Worm (Caenorhabditis elegans) whole organism, midembryonic: ENCODE data around the gene R07B7.10.

Experiments
- cog-1 ChIP-seq: sonication (generic microtip); optimal IDR thresholded peaks from 2 replicates; lab custom pipeline; 2016; ENCODE audit warnings: missing genetic modification characterization, missing compliant biosample characterization
- flt-1 ChIP-seq: fragments of 200-800 bp; sonication (Bioruptor generic); IDR thresholded peaks from 2 replicates; pipeline ENCODE4 v1.3.6; 2022; ENCODE audit warnings: missing genetic modification characterization, missing compliant biosample characterization
- klf-2 ChIP-seq: fragments of 200-800 bp; sonication (Bioruptor generic); conservative IDR thresholded peaks from 2 replicates; pipeline ENCODE4 v1.3.6; 2022; ENCODE audit warnings: missing genetic modification reagents, missing genetic modification characterization, missing compliant biosample characterization
- ref-1 ChIP-seq: fragments of 200-800 bp; sonication (Bioruptor generic); conservative IDR thresholded peaks from 2 replicates; pipeline ENCODE4 v1.3.6; 2022; ENCODE audit warnings: missing genetic modification reagents, missing genetic modification characterization, missing compliant biosample characterization
- tab-1 ChIP-seq: fragments of 200-800 bp; sonication (Bioruptor generic); IDR thresholded peaks from 2 replicates; pipeline ENCODE4 v1.3.6; 2022; ENCODE audit warnings: missing genetic modification characterization, missing compliant biosample characterization
- ztf-29 ChIP-seq: fragments of 200-800 bp; sonication (Bioruptor generic); IDR thresholded peaks from 2 replicates; pipeline ENCODE4 v1.3.6; 2022; ENCODE audit warnings: missing genetic modification reagents, missing genetic modification characterization, missing compliant biosample characterization

- TF ChIP-seq ztf-29 (GFP tag; lab: Robert Waterston, UW): no peak
- TF ChIP-seq flt-1: no peak
- no peak for TF ChIP-seq tab-1 (GFP tag; lab: Robert Waterston, UW)
- no peak for TF ChIP-seq ref-1 (GFP tag; lab: Robert Waterston, UW)
- no peak for TF ChIP-seq klf-2
- TF ChIP-seq cog-1 (tag; lab: Kevin White, UChicago): no peak
Measured at ce11 chrV:12114693-12115092, 31.7 kb downstream of the R07B7.10 start, which contains the start of gene spin-1.
